Worm (Caenorhabditis elegans): ENCODE measurements around the gene T04F8.8.

- TF ChIP-seq nhr-28 (tag; optimal IDR thresholded peaks at IDR 0.05) = no peak
- TF ChIP-seq lsy-2 (tag; optimal IDR thresholded peaks at IDR 0.05) = no peak
Observed at ce11 chrX:11598839-11599238, 48.4 kb upstream of the T04F8.8 start.
